Worm (Caenorhabditis elegans) whole organism, early embryonic: ENCODE measurements around the gene F55C9.5.

Experiments
- ama-1 ChIP-seq: fragments of 150-350 bp; optimal IDR thresholded peaks from 2 replicates; lab custom pipeline; 2014
- ets-7 ChIP-seq: sonication (generic microtip); optimal IDR thresholded peaks from 2 replicates; lab custom pipeline; 2016; ENCODE audit warnings: missing genotype, missing genetic modification characterization, missing compliant biosample characterization
- tbx-11 ChIP-seq: fragments of 200-800 bp; sonication (Bioruptor generic); IDR thresholded peaks from 2 replicates; pipeline ENCODE4 v1.3.6; 2022; ENCODE audit warnings: missing genetic modification characterization, missing compliant biosample characterization

DNA sequence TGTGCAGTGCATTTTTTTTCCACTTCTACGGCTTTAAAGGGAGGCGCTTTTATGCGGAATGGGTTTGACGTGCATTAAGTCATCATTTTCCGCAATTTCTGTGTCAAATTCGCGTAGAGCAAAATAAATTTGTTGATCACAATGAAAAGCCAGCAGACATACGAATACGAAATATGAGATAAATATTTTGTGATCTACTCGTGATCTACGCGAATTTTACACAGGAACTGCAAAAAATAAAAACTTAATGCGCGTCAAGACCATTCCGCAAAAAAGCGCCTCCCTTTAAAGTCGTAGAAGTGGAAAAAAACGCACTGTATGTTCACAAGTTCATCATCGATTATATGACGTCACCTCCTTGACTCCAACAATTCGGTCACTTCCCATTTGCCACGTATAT is 18.5 kb upstream of the F55C9.5 start, which contains the start of gene C43D7.8:
- TF ChIP-seq tbx-11 (GFP tag; lab: Robert Waterston, UW) (no peak), ama-1 (lab: Kevin White, UChicago) (no peak), ets-7 (no peak)
